Fruit fly (Drosophila melanogaster): Measurements from ENCODE around the gene Raf.

Raf gene

DNA sequence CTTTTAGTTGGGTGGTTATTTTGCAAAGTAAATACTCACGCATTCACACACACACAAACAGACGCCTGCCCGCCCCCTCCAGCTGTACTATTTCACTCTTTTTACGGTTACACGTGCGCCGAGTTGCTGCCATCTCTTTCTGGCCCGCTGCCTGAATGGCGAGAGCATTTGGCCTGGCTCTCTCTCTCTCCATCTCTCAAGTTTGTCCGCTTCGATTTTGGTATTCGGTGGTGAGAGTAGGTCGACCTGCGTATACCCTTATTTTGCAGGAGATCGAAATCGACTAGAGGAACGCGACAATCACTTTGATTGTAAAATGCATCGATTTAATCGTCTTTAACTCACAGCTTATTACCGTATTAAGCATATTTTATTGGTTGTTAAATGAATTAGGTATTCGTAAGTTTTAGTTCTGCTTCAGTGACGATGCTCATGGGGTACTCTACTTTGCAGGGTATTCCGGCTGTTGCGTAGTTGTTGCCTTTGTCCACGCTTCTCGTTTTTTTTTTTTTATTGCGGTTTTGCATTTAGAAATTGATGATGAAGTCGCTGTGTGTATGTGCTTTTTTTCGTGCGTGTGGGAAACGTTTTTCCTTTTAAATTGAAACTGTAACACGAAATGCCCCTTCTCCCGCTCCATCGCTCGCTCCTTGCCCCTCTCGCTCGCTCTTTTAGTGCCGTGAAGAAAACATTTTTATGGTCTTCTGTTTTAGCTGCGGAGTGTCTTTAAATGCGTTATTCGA, 8.7 kb downstream of the Raf start (continued):
- TF ChIP-seq zf30C (GFP tag; optimal IDR thresholded peaks at IDR 0.05) (no peak), Mad (GFP tag; optimal IDR thresholded peaks at IDR 0.05) (peak; percentile 93), CG2116 (GFP tag; optimal IDR thresholded peaks at IDR 0.05) (peak; percentile 32), CG12236 (GFP tag; optimal IDR thresholded peaks at IDR 0.05) (peak; percentile 87), schlank (tag; optimal IDR thresholded peaks at IDR 0.05) (peak; percentile 78), CG12104 (GFP tag; optimal IDR thresholded peaks at IDR 0.05) (no peak), HLHmδ (GFP tag; optimal IDR thresholded peaks at IDR 0.05) (no peak), Fer2 (tag; optimal IDR thresholded peaks at IDR 0.05) (peak; percentile 60), CG7786 (GFP tag; optimal IDR thresholded peaks at IDR 0.05) (peak; percentile 96), fd102C (GFP tag; optimal IDR thresholded peaks at IDR 0.05) (peak; percentile 42), CG13296 (GFP tag; optimal IDR thresholded peaks at IDR 0.05) (peak; percentile 89), HLH54F (GFP tag; optimal IDR thresholded peaks at IDR 0.05) (peak; percentile 94), tgo (GFP tag; IDR thresholded peaks at IDR 0.05) (peak; percentile 78), pan (optimal IDR thresholded peaks at IDR 0.05) (no peak), pan (GFP tag; optimal IDR thresholded peaks at IDR 0.05 in 1 of 2, IDR thresholded peaks at IDR 0.05 in 1 of 2) (peak in 1 of 2 experiments; percentile 82), CG8281 (tag; optimal IDR thresholded peaks at IDR 0.05) (peak; percentile 67), dan (GFP tag; IDR thresholded peaks at IDR 0.05) (0 out of 2 replicates have a peak, but pooled peaks have one; percentile 28), ken (GFP tag; IDR thresholded peaks at IDR 0.05) (peak; percentile 71; the same call in 2 of the 3 replicates), sima (GFP tag; optimal IDR thresholded peaks at IDR 0.05) (peak; percentile 52), chinmo (GFP tag; IDR thresholded peaks at IDR 0.05; ENCODE audit: partially characterized antibody) (peak; percentile 77; the same call in 3 of the 4 replicates), CG12071 (GFP tag; optimal IDR thresholded peaks at IDR 0.05) (peak; percentile 89), ac (GFP tag; optimal IDR thresholded peaks at IDR 0.05) (peak; percentile 51), sc (optimal IDR thresholded peaks at IDR 0.05) (no peak), sc (GFP tag; optimal IDR thresholded peaks at IDR 0.05) (peak; percentile 77), dpn (GFP tag; optimal IDR thresholded peaks at IDR 0.05) (peak; percentile 88 to 91), Neu2 (GFP tag; optimal IDR thresholded peaks at IDR 0.05; ENCODE audit: borderline replicate concordance) (peak; percentile 68), nerfin-2 (GFP tag; IDR thresholded peaks at IDR 0.05; ENCODE audit: partially characterized antibody) (no peak), crol (GFP tag; IDR thresholded peaks at IDR 0.05) (peak; percentile 95), nerfin-1 (tag; optimal IDR thresholded peaks at IDR 0.05) (peak; percentile 79), CG7928 (GFP tag; optimal IDR thresholded peaks at IDR 0.05) (peak; percentile 56), MESR4 (GFP tag; optimal IDR thresholded peaks at IDR 0.05) (peak; percentile 26), CG6654 (GFP tag; optimal IDR thresholded peaks at IDR 0.05) (peak; percentile 55), dysf (GFP tag; IDR thresholded peaks at IDR 0.05) (peak; percentile 86), Ada2b (GFP tag; IDR thresholded peaks at IDR 0.05) (peak; percentile 88), CG15514 (GFP tag; optimal IDR thresholded peaks at IDR 0.05) (peak; percentile 77), CG17568 (GFP tag; optimal IDR thresholded peaks at IDR 0.05) (peak; percentile 79), knrl (GFP tag; IDR thresholded peaks at IDR 0.05; ENCODE audit: partially characterized antibody) (peak; percentile 28; the same call in 1 of the 3 replicates), NC2β (GFP tag; optimal IDR thresholded peaks at IDR 0.05) (peak; percentile 83), Rfx (GFP tag; IDR thresholded peaks at IDR 0.05) (peak; percentile 85), h (optimal IDR thresholded peaks at IDR 0.05) (no peak), CG9727 (GFP tag; optimal IDR thresholded peaks at IDR 0.05) (peak; percentile 91), CG9932 (GFP tag; IDR thresholded peaks at IDR 0.05) (peak; percentile 86), Gug (GFP tag; IDR thresholded peaks at IDR 0.05) (peak; percentile 80), CG1647 (GFP tag; optimal IDR thresholded peaks at IDR 0.05) (peak; percentile 86), CG10979 (tag; optimal IDR thresholded peaks at IDR 0.05) (peak; percentile 89), CkIIα-i1 (GFP tag; IDR thresholded peaks at IDR 0.05) (no peak), CG12769 (tag; optimal IDR thresholded peaks at IDR 0.05) (peak; percentile 94), Hmx (GFP tag; optimal IDR thresholded peaks at IDR 0.05) (peak; percentile 3), eyg (GFP tag; optimal IDR thresholded peaks at IDR 0.05) (peak; percentile 84), cad (GFP tag; optimal IDR thresholded peaks at IDR 0.05) (no peak)
